Worm (Caenorhabditis elegans): ENCODE data around the gene sptl-1.

The sptl-1 gene

ce11 chrII:23739-24138 lies 27.7 kb upstream of the sptl-1 start:
- 0 out of 2 replicates have a peak, but pooled peaks have one; percentile 13 for TF ChIP-seq hsf-1 (GFP tag; IDR thresholded peaks at IDR 0.05)
- TF ChIP-seq zfh-2 (GFP tag; conservative IDR thresholded peaks at IDR 0.05): peak; percentile 68
- no peak for TF ChIP-seq attf-3 (GFP tag; conservative IDR thresholded peaks at IDR 0.05)
- TF ChIP-seq dox-1 (GFP tag; IDR thresholded peaks at IDR 0.05): 0 out of 2 replicates have a peak, but pooled peaks have one; percentile 12

- no peak for TF ChIP-seq ztf-6 (GFP tag; IDR thresholded peaks at IDR 0.05)
- TF ChIP-seq lin-35 (GFP tag; optimal IDR thresholded peaks at IDR 0.05): peak; percentile 1 to 83 (median 58)
- TF ChIP-seq atf-7 (tag; optimal IDR thresholded peaks at IDR 0.05): peak; percentile 19
- TF ChIP-seq dpl-1 (GFP tag; optimal IDR thresholded peaks at IDR 0.05): peak; percentile 74
- peak; percentile 36 for TF ChIP-seq tlf-1 (GFP tag; optimal IDR thresholded peaks at IDR 0.05)
- peak; percentile 52; the same call in 1 of the 2 replicates for TF ChIP-seq rcor-1 (GFP tag; IDR thresholded peaks at IDR 0.05)
- peak; percentile 19 for TF ChIP-seq tbp1 (GFP tag; optimal IDR thresholded peaks at IDR 0.05)
- TF ChIP-seq attf-3 (GFP tag; conservative IDR thresholded peaks at IDR 0.05): peak; percentile 43; the same call in 1 of the 2 replicates
- TF ChIP-seq efl-1 (GFP tag; optimal IDR thresholded peaks at IDR 0.05): peak; percentile 57
- peak; percentile 46 for TF ChIP-seq D2030.7 (GFP tag; IDR thresholded peaks at IDR 0.05)
- TF ChIP-seq unc-130 (GFP tag; optimal IDR thresholded peaks at IDR 0.05): no peak
- no peak for TF ChIP-seq fkh-3 (tag; optimal IDR thresholded peaks at IDR 0.05)
- TF ChIP-seq Y53G8AR.9 (GFP tag; conservative IDR thresholded peaks at IDR 0.05): peak; percentile 61; the same call in 1 of the 2 replicates
- no peak for TF ChIP-seq hsf-1 (GFP tag; IDR thresholded peaks at IDR 0.05)
- no peak for TF ChIP-seq cebp-1 (GFP tag; IDR thresholded peaks at IDR 0.05)
- peak; percentile 60 for TF ChIP-seq cebp-1 (tag; optimal IDR thresholded peaks at IDR 0.05)
- peak; percentile 64; the same call in 1 of the 2 replicates for TF ChIP-seq dox-1 (GFP tag; IDR thresholded peaks at IDR 0.05)
- no peak for TF ChIP-seq bed-1 (GFP tag; IDR thresholded peaks at IDR 0.05)
- TF ChIP-seq snpc-4 (GFP tag; optimal IDR thresholded peaks at IDR 0.05): no peak
- peak in 3 of 4 experiments; percentile 17 to 40 (median 24) for TF ChIP-seq snpc-4 (tag; optimal IDR thresholded peaks at IDR 0.05)
- no peak for TF ChIP-seq nhr-27 (tag; optimal IDR thresholded peaks at IDR 0.05)
- TF ChIP-seq repo-1 (tag; optimal IDR thresholded peaks at IDR 0.05): peak; percentile 53
- TF ChIP-seq nfyb-1 (GFP tag; IDR thresholded peaks at IDR 0.05): peak; percentile 56; the same call in 1 of the 2 replicates
- peak; percentile 11; the same call in 1 of the 2 replicates for TF ChIP-seq madf-6 (GFP tag; IDR thresholded peaks at IDR 0.05)
- TF ChIP-seq lir-1 (GFP tag; conservative IDR thresholded peaks at IDR 0.05): peak; percentile 17; the same call in 1 of the 2 replicates
- TF ChIP-seq ama-1 (optimal IDR thresholded peaks at IDR 0.05): peak; percentile 30
- no peak for TF ChIP-seq ama-1 (GFP tag; optimal IDR thresholded peaks at IDR 0.05)
- TF ChIP-seq ztf-26 (tag; optimal IDR thresholded peaks at IDR 0.05): peak; percentile 56
- TF ChIP-seq pbrm-1 (GFP tag; IDR thresholded peaks at IDR 0.05): peak; percentile 54; the same call in 1 of the 2 replicates
- peak; percentile 90 for TF ChIP-seq lin-54 (GFP tag; optimal IDR thresholded peaks at IDR 0.05)
- TF ChIP-seq ZK185.1 (tag; optimal IDR thresholded peaks at IDR 0.05; ENCODE audit: poor library complexity, severe bottlenecking): peak; percentile 2
- peak in 1 of 2 experiments; percentile 15 for TF ChIP-seq let-607 (tag; optimal IDR thresholded peaks at IDR 0.05)
- no peak for TF ChIP-seq C17E4.6 (GFP tag; IDR thresholded peaks at IDR 0.05)
- TF ChIP-seq T07F8.4 (tag; optimal IDR thresholded peaks at IDR 0.05): no peak
- TF ChIP-seq hmg-20 (GFP tag; IDR thresholded peaks at IDR 0.05): 0 out of 2 replicates have a peak, but pooled peaks have one; percentile 36
- TF ChIP-seq C06A6.2 (GFP tag; conservative IDR thresholded peaks at IDR 0.05): peak; percentile 56
- TF ChIP-seq K12H6.12 (tag; optimal IDR thresholded peaks at IDR 0.05): peak; percentile 39
- peak; percentile 82 for TF ChIP-seq lin-40 (tag; optimal IDR thresholded peaks at IDR 0.05)
- TF ChIP-seq madf-10 (tag; optimal IDR thresholded peaks at IDR 0.05): peak; percentile 19
- 0 out of 2 replicates have a peak, but pooled peaks have one; percentile 37 for TF ChIP-seq B0336.3 (GFP tag; IDR thresholded peaks at IDR 0.05)
- TF ChIP-seq mcd-1 (GFP tag; IDR thresholded peaks at IDR 0.05): peak; percentile 81
- TF ChIP-seq ekl-4 (GFP tag; IDR thresholded peaks at IDR 0.05): 0 out of 2 replicates have a peak, but pooled peaks have one; percentile 51
- TF ChIP-seq Y56A3A.18 (GFP tag; IDR thresholded peaks at IDR 0.05): 0 out of 2 replicates have a peak, but pooled peaks have one; percentile 23
- TF ChIP-seq madf-8 (GFP tag; conservative IDR thresholded peaks at IDR 0.05): no peak
- TF ChIP-seq madf-3 (GFP tag; IDR thresholded peaks at IDR 0.05): peak; percentile 68; the same call in 1 of the 2 replicates
Measured at ce11 chrII:24559-24998, 26.9 kb upstream of the sptl-1 start, which contains the start of gene enee-1. Gene enee-1, plus strand, starts transcription at chrII:24666.

Measured in whole organism, young adult.